Fruit fly (Drosophila melanogaster) whole organism, prepupa: Measurements from ENCODE around the gene CG9775.
A peak's percentile ranks its signal among the peaks of the same experiment; 100 is the strongest.

Experiments used
- Blimp-1 ChIP-seq: fragments of 200-800 bp; sonication (Bioruptor generic); optimal IDR thresholded peaks from 3 replicates; lab custom pipeline; 2017; ENCODE audit warnings: missing biosample characterization, missing genetic modification characterization, mild to moderate bottlenecking, moderate library complexity, missing genetic modification reagents
- CG10631 ChIP-seq: fragments of 200-800 bp; sonication (Bioruptor generic); optimal IDR thresholded peaks from 2 replicates; lab custom pipeline; 2016; ENCODE audit warnings: missing biosample characterization, missing genetic modification characterization
- CG10669 ChIP-seq: fragments of 200-800 bp; sonication (Bioruptor generic); optimal IDR thresholded peaks from 3 replicates; lab custom pipeline; 2018; ENCODE audit warnings: missing biosample characterization, mild to moderate bottlenecking, missing genetic modification characterization, moderate library complexity
- CG11294 ChIP-seq: fragments of 200-800 bp; sonication (Bioruptor generic); IDR thresholded peaks from 2 replicates; pipeline ENCODE4 v1.3.6; 2022; ENCODE audit warnings: missing biosample characterization, missing genetic modification characterization
- CG15336 ChIP-seq: fragments of 200-800 bp; sonication (Bioruptor generic); IDR thresholded peaks from 2 replicates; pipeline ENCODE4 v1.3.6; 2022; ENCODE audit warnings: missing biosample characterization, missing genetic modification characterization
- CG1621 ChIP-seq: fragments of 200-800 bp; sonication (Bioruptor generic); optimal IDR thresholded peaks from 3 replicates; lab custom pipeline; 2018; ENCODE audit warnings: missing biosample characterization, mild to moderate bottlenecking, missing genetic modification characterization
- CG16779 ChIP-seq: fragments of 200-800 bp; sonication (Bioruptor generic); optimal IDR thresholded peaks from 3 replicates; lab custom pipeline; 2017; ENCODE audit warnings: missing biosample characterization, mild to moderate bottlenecking, missing genetic modification characterization
- CG3032 ChIP-seq: fragments of 200-800 bp; optimal IDR thresholded peaks from 2 replicates; lab custom pipeline; 2019; ENCODE audit warnings: missing biosample characterization, mild to moderate bottlenecking, missing genetic modification characterization, moderate library complexity
- CG31627 ChIP-seq: fragments of 200-800 bp; sonication (Bioruptor generic); optimal IDR thresholded peaks from 3 replicates; lab custom pipeline; 2016; ENCODE audit warnings: missing biosample characterization, missing genetic modification characterization
- CG34406 ChIP-seq: fragments of 200-800 bp; sonication (Bioruptor generic); optimal IDR thresholded peaks from 3 replicates; lab custom pipeline; 2016; ENCODE audit warnings: missing biosample characterization, missing genetic modification characterization
- CG3919 ChIP-seq: fragments of 200-800 bp; sonication (Bioruptor generic); optimal IDR thresholded peaks from 3 replicates; lab custom pipeline; 2016; ENCODE audit warnings: missing biosample characterization, missing genetic modification characterization
- CG4318 ChIP-seq: fragments of 200-800 bp; sonication (Bioruptor generic); optimal IDR thresholded peaks from 3 replicates; lab custom pipeline; 2017; ENCODE audit warnings: missing biosample characterization, mild to moderate bottlenecking, missing genetic modification characterization
- CG6163 ChIP-seq: fragments of 200-800 bp; sonication (Bioruptor generic); IDR thresholded peaks from 3 replicates; pipeline ENCODE4 v1.3.6; 2022; ENCODE audit warnings: missing biosample characterization, missing genetic modification characterization
- CG6276 ChIP-seq: fragments of 200-800 bp; sonication (Bioruptor generic); optimal IDR thresholded peaks from 2 replicates; lab custom pipeline; 2017; ENCODE audit warnings: missing biosample characterization, mild to moderate bottlenecking, missing genetic modification characterization
- CG6792 ChIP-seq: fragments of 200-800 bp; sonication (Bioruptor generic); optimal IDR thresholded peaks from 3 replicates; lab custom pipeline; 2016; ENCODE audit warnings: missing biosample characterization, missing genetic modification characterization
- CG6808 ChIP-seq: fragments of 200-800 bp; sonication (Bioruptor generic); optimal IDR thresholded peaks from 3 replicates; lab custom pipeline; 2017; ENCODE audit warnings: missing biosample characterization, missing genetic modification characterization, mild to moderate bottlenecking, moderate library complexity, missing genetic modification reagents
- CG7368 ChIP-seq: fragments of 200-800 bp; sonication (Bioruptor generic); optimal IDR thresholded peaks from 3 replicates; lab custom pipeline; 2016; ENCODE audit warnings: missing biosample characterization, missing genetic modification characterization
- CG8119 ChIP-seq: fragments of 200-800 bp; sonication (Bioruptor generic); IDR thresholded peaks from 3 replicates; pipeline ENCODE4 v1.3.6; 2022; ENCODE audit warnings: missing biosample characterization, missing genetic modification characterization
- CG8632 ChIP-seq: fragments of 200-800 bp; sonication (Bioruptor generic); optimal IDR thresholded peaks from 3 replicates; lab custom pipeline; 2016; ENCODE audit warnings: missing biosample characterization, missing genetic modification characterization
- CG9139 ChIP-seq: fragments of 200-800 bp; sonication (Bioruptor generic); optimal IDR thresholded peaks from 3 replicates; lab custom pipeline; 2017; ENCODE audit warnings: missing biosample characterization, mild to moderate bottlenecking, missing genetic modification characterization
- Eip75B ChIP-seq: fragments of 200-800 bp; sonication (Bioruptor generic); optimal IDR thresholded peaks from 3 replicates; lab custom pipeline; 2016; ENCODE audit warnings: missing biosample characterization, missing genetic modification characterization
- Eip78C ChIP-seq: fragments of 200-800 bp; sonication (Bioruptor generic); peaks from one replicate; lab custom pipeline; 2016; ENCODE audit warnings: missing biosample characterization, missing genetic modification characterization
- Eip93F ChIP-seq: fragments of 200-800 bp; sonication (Bioruptor generic); optimal IDR thresholded peaks from 2 replicates; lab custom pipeline; 2016; ENCODE audit warnings: missing biosample characterization, mild to moderate bottlenecking, missing genetic modification characterization
- Ets21C ChIP-seq: fragments of 200-800 bp; sonication (Bioruptor generic); optimal IDR thresholded peaks from 3 replicates; lab custom pipeline; 2016; ENCODE audit warnings: missing biosample characterization, missing genetic modification characterization
- Ets96B ChIP-seq: fragments of 200-800 bp; optimal IDR thresholded peaks from 2 replicates; lab custom pipeline; 2019; ENCODE audit warnings: missing biosample characterization, mild to moderate bottlenecking, missing genetic modification characterization, moderate library complexity
- Gug ChIP-seq: fragments of 200-800 bp; sonication (Bioruptor generic); IDR thresholded peaks from 2 replicates; pipeline ENCODE4 v1.3.6; 2022; ENCODE audit warnings: missing biosample characterization, missing genetic modification characterization
- Hr38 ChIP-seq: sonication (Bioruptor generic); optimal IDR thresholded peaks from 2 replicates; lab custom pipeline; 2016; ENCODE audit warnings: missing biosample characterization, missing genetic modification characterization
- Hr4 ChIP-seq: fragments of 200-800 bp; sonication (Bioruptor generic); optimal IDR thresholded peaks from 3 replicates; lab custom pipeline; 2016; ENCODE audit warnings: missing biosample characterization, missing genetic modification characterization
- Lpt ChIP-seq: fragments of 200-800 bp; sonication (Bioruptor generic); optimal IDR thresholded peaks from 3 replicates; lab custom pipeline; 2016; ENCODE audit warnings: missing biosample characterization, missing genetic modification characterization
- Met ChIP-seq: fragments of 200-800 bp; sonication (Bioruptor generic); optimal IDR thresholded peaks from 3 replicates; lab custom pipeline; 2016; ENCODE audit warnings: missing biosample characterization, missing genetic modification characterization
- Smox ChIP-seq: fragments of 200-800 bp; sonication (Bioruptor generic); optimal IDR thresholded peaks from 3 replicates; lab custom pipeline; 2016; ENCODE audit warnings: missing biosample characterization, missing genetic modification characterization
- Sox102F ChIP-seq: fragments of 200-800 bp; sonication (Bioruptor generic); optimal IDR thresholded peaks from 2 replicates; lab custom pipeline; 2016; ENCODE audit warnings: missing biosample characterization, mild to moderate bottlenecking, missing genetic modification characterization
- achi ChIP-seq: fragments of 200-800 bp; sonication (Bioruptor generic); optimal IDR thresholded peaks from 3 replicates; lab custom pipeline; 2016; ENCODE audit warnings: missing biosample characterization, missing genetic modification characterization
- acj6 ChIP-seq: fragments of 200-800 bp; sonication (Bioruptor generic); optimal IDR thresholded peaks from 3 replicates; lab custom pipeline; 2016; ENCODE audit warnings: missing biosample characterization, missing genetic modification characterization
- cyc ChIP-seq: fragments of 200-800 bp; sonication (Bioruptor generic); optimal IDR thresholded peaks from 3 replicates; lab custom pipeline; 2016; ENCODE audit warnings: missing biosample characterization, missing genetic modification characterization
- eg ChIP-seq: fragments of 200-800 bp; sonication (Bioruptor generic); IDR thresholded peaks from 3 replicates; pipeline ENCODE4 v1.3.6; 2022; ENCODE audit warnings: missing biosample characterization, missing genetic modification characterization
- esn ChIP-seq: fragments of 200-800 bp; sonication (Bioruptor generic); optimal IDR thresholded peaks from 2 replicates; lab custom pipeline; 2016; ENCODE audit warnings: missing biosample characterization, mild to moderate bottlenecking, missing genetic modification characterization, moderate library complexity
- fd85E ChIP-seq: fragments of 200-800 bp; sonication (Bioruptor generic); optimal IDR thresholded peaks from 3 replicates; lab custom pipeline; 2016; ENCODE audit warnings: missing biosample characterization, missing genetic modification characterization
- lz ChIP-seq: fragments of 200-800 bp; sonication (Bioruptor generic); optimal IDR thresholded peaks from 3 replicates; lab custom pipeline; 2016; ENCODE audit warnings: missing biosample characterization, missing genetic modification characterization
- net ChIP-seq: fragments of 200-800 bp; sonication (Bioruptor generic); optimal IDR thresholded peaks from 3 replicates; lab custom pipeline; 2016; ENCODE audit warnings: missing biosample characterization, missing genetic modification characterization
- pdm3 ChIP-seq: fragments of 200-800 bp; sonication (Bioruptor generic); optimal IDR thresholded peaks from 3 replicates; lab custom pipeline; 2016; ENCODE audit warnings: missing biosample characterization, missing genetic modification characterization
- spab ChIP-seq: fragments of 200-800 bp; sonication (Bioruptor generic); optimal IDR thresholded peaks from 2 replicates; lab custom pipeline; 2017; ENCODE audit warnings: missing biosample characterization, mild to moderate bottlenecking, missing genetic modification characterization, missing genetic modification reagents
- svp ChIP-seq: fragments of 200-800 bp; sonication (Bioruptor generic); peaks from one replicate; lab custom pipeline; 2016; ENCODE audit warnings: missing biosample characterization, missing genetic modification characterization
- vri ChIP-seq: fragments of 200-800 bp; sonication (Bioruptor generic); optimal IDR thresholded peaks from 3 replicates; lab custom pipeline; 2016; ENCODE audit warnings: missing biosample characterization, mild to moderate bottlenecking, missing genetic modification characterization

Gene CG9775

DNA sequence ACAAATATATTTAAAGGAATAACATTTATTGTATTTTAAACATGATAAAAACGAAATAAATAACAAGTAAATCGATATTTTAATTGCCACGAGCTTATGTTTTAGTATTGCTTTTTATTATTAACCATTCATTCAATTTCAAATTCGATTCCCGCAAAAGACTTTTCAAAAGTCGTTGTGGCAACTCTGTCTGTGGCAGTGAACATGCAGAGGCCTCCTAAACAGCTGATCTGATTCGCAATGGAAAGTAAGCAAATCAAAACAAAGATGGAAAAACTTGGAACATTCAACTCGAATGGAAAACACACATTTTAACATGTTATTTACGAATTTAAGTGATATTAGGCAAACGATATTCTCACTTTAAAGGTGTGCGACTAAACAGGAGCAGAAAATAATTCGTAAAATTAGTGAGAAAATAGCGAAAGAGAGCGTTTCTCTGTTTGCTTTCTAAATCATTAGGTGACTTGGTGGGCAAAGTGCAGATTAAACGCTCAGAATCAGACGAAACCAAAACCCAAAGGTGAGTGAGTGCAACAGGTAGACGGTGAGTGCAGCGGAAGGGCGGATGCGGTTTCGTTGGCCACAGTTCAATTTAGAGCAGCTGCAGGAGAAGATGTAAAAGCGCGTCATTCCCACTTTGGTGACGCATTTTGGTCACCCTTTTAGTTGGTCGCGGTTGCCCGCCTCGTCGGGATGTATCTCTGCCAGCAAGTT lies 13.1 kb upstream of the CG9775 start, which contains the start of gene spartin (continued):
- TF ChIP-seq CG10669 (GFP tag; lab: Kevin White, UChicago) (no peak), Ets21C (GFP tag; lab: Kevin White, UChicago) (no peak), lz (peak; percentile 34), Sox102F (GFP tag; lab: Kevin White, UChicago) (no peak), net (GFP tag; lab: Kevin White, UChicago) (peak; percentile 43)

dm6 chr3R:4649880-4650493 lies 8.3 kb upstream of the CG9775 start:
- peak; percentile 10; the same call in 1 of the 2 replicates for TF ChIP-seq CG15336 (GFP tag; lab: Robert Waterston, UW)
- TF ChIP-seq CG1621 (tag; lab: Kevin White, UChicago): peak; percentile 20
- TF ChIP-seq CG9139 (GFP tag; lab: Kevin White, UChicago): no peak
- TF ChIP-seq vri (GFP tag; lab: Kevin White, UChicago): peak; percentile 73

DNA sequence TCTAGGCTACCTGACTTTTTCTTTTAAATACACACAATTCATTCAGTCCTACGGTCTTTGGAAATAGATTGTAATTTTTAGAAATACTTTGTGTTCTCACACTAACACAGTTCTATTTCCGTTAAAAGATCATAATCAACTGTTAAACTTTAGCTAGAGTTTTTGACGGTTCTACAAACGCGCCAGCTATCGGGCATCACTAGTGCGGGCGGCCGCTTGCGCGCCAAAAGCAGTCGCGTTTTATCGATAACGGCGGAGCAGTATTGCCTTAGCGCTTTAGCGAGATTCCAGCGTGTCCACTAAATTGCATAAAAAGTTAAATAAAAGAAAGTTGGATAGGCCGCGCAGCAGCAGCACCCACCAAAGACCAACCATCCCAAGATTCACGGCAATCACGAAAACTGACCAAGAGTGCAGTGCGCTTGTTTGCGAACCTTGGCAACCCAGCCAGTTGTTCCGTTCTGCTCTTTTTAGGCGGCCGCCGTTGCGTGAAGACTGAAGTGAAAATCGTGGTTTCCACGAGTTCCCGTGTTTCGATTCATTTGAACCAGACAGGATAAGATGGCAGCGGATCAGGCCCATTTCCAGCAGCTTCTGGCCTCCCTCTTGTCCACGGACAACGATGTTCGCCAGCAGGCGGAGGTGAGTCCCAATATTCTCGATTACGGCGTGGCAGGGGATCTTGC lies 7.6 kb upstream of the CG9775 start, which contains the start of gene Karybeta3:
Karybeta3 (plus strand) TSS at position 51 of the 686 bp plus-strand sequence.
- TF ChIP-seq CG31627 (GFP tag; lab: Kevin White, UChicago): peak; percentile 82
- peak; percentile 81 for TF ChIP-seq net (GFP tag; lab: Kevin White, UChicago)
- TF ChIP-seq Sox102F (GFP tag; lab: Kevin White, UChicago): peak; percentile 75
- TF ChIP-seq CG6276: no peak
- TF ChIP-seq CG4318: no peak
- TF ChIP-seq Blimp-1 (GFP tag; lab: Kevin White, UChicago): no peak
- TF ChIP-seq Hr4 (GFP tag; lab: Kevin White, UChicago): peak; percentile 81
- peak; percentile 78 for TF ChIP-seq Met (GFP tag; lab: Kevin White, UChicago)
- TF ChIP-seq CG16779: no peak
- TF ChIP-seq Hr38 (GFP tag; lab: Kevin White, UChicago): peak; percentile 36
- TF ChIP-seq Ets96B (tag; lab: Kevin White, UChicago): peak; percentile 36
- TF ChIP-seq CG8119 (GFP tag; lab: Robert Waterston, UW): peak; percentile 53; the same call in 2 of the 3 replicates
- no peak for TF ChIP-seq svp
- TF ChIP-seq CG3032 (tag; lab: Kevin White, UChicago): peak; percentile 55
- TF ChIP-seq Gug (GFP tag; lab: Robert Waterston, UW): no peak; the same call in 1 of the 2 replicates
- TF ChIP-seq eg (GFP tag; lab: Robert Waterston, UW): peak; percentile 84
- TF ChIP-seq Ets21C (GFP tag; lab: Kevin White, UChicago): peak; percentile 66
- TF ChIP-seq CG10669 (GFP tag; lab: Kevin White, UChicago): no peak
- TF ChIP-seq CG10631: no peak
- no peak for TF ChIP-seq spab (GFP tag; lab: Kevin White, UChicago)
- TF ChIP-seq CG8632 (GFP tag; lab: Kevin White, UChicago): peak; percentile 74
- no peak for TF ChIP-seq CG7368
- TF ChIP-seq CG34406 (GFP tag; lab: Kevin White, UChicago): peak; percentile 75
- TF ChIP-seq Smox: no peak
- TF ChIP-seq acj6 (GFP tag; lab: Kevin White, UChicago): peak; percentile 77
- TF ChIP-seq CG6792: peak; percentile 80
- TF ChIP-seq CG6163 (GFP tag; lab: Robert Waterston, UW): peak; percentile 84
- TF ChIP-seq fd85E (GFP tag; lab: Kevin White, UChicago): no peak
- TF ChIP-seq pdm3 (GFP tag; lab: Kevin White, UChicago): peak; percentile 85
- peak; percentile 81 for TF ChIP-seq achi (GFP tag; lab: Kevin White, UChicago)
- TF ChIP-seq Eip93F (GFP tag; lab: Kevin White, UChicago): no peak
- peak; percentile 87 for TF ChIP-seq esn (GFP tag; lab: Kevin White, UChicago)
- no peak for TF ChIP-seq CG3919 (GFP tag; lab: Kevin White, UChicago)
- no peak for TF ChIP-seq CG9139 (GFP tag; lab: Kevin White, UChicago)
- peak; percentile 49; the same call in 1 of the 2 replicates for TF ChIP-seq CG11294 (GFP tag; lab: Robert Waterston, UW)
- TF ChIP-seq Eip78C (GFP tag; lab: Kevin White, UChicago): peak; percentile 91
- peak; percentile 81 for TF ChIP-seq CG1621 (tag; lab: Kevin White, UChicago)
- TF ChIP-seq CG6808 (GFP tag; lab: Kevin White, UChicago): peak; percentile 64
- TF ChIP-seq Lpt (GFP tag; lab: Kevin White, UChicago): peak; percentile 3
- TF ChIP-seq cyc: peak; percentile 78
- TF ChIP-seq Eip75B: peak; percentile 76
